Worm (Caenorhabditis elegans): ENCODE results near the gene trd-1.

- no peak for TF ChIP-seq fos-1 (tag; optimal IDR thresholded peaks at IDR 0.05)
- no peak for TF ChIP-seq nhr-12 (tag; optimal IDR thresholded peaks at IDR 0.05)
- no peak for TF ChIP-seq fkh-2 (tag; optimal IDR thresholded peaks at IDR 0.05)
- no peak for TF ChIP-seq sea-2 (GFP tag; optimal IDR thresholded peaks at IDR 0.05)
- TF ChIP-seq egl-27 (tag; optimal IDR thresholded peaks at IDR 0.05) = no peak
- TF ChIP-seq daf-12 (tag; optimal IDR thresholded peaks at IDR 0.05) = no peak
- no peak for TF ChIP-seq unc-62 (GFP tag; optimal IDR thresholded peaks at IDR 0.05)
- TF ChIP-seq snpc-4 (tag; optimal IDR thresholded peaks at IDR 0.05) = no peak
- no peak for TF ChIP-seq ceh-82 (tag; optimal IDR thresholded peaks at IDR 0.05)
- TF ChIP-seq ama-1 (optimal IDR thresholded peaks at IDR 0.05) = no peak
- TF ChIP-seq nhr-237 (tag; optimal IDR thresholded peaks at IDR 0.05) = no peak
- no peak for TF ChIP-seq nhr-76 (tag; optimal IDR thresholded peaks at IDR 0.05)
- no peak for TF ChIP-seq nhr-43 (tag; optimal IDR thresholded peaks at IDR 0.05; ENCODE audit: poor library complexity, severe bottlenecking)
- no peak for TF ChIP-seq skn-1 (tag; optimal IDR thresholded peaks at IDR 0.05)
Measured at ce11 chrIII:7385929-7386328, at the start of gene trd-1.

All from whole organism, L3 larva.